Worm (Caenorhabditis elegans) whole organism, L1 larva: ENCODE measurements around the gene C39E6.2.

ENCODE experiments used
- C16A3.4 ChIP-seq: fragments of 150-350 bp; optimal IDR thresholded peaks from 2 replicates; lab custom pipeline; 2014; ENCODE audit warnings: missing biosample characterization, missing genetic modification characterization
- Y116A8C.19 ChIP-seq: sonication (generic microtip); optimal IDR thresholded peaks from 2 replicates; lab custom pipeline; 2016; ENCODE audit warnings: missing compliant biosample characterization, missing genetic modification characterization, borderline replicate concordance
- aly-2 ChIP-seq: fragments of 150-350 bp; optimal IDR thresholded peaks from 2 replicates; lab custom pipeline; 2014; ENCODE audit warnings: missing biosample characterization, missing genetic modification characterization
- blmp-1 ChIP-seq: fragments of 150-350 bp; optimal IDR thresholded peaks from 2 replicates; lab custom pipeline; 2014; ENCODE audit warnings: missing biosample characterization, missing genetic modification characterization
- ceh-63 ChIP-seq: fragments of 200-800 bp; sonication (Bioruptor generic); optimal IDR thresholded peaks from 2 replicates; lab custom pipeline; 2018; ENCODE audit warnings: mild to moderate bottlenecking, missing genetic modification characterization, missing compliant biosample characterization
- ceh-82 ChIP-seq, 3 experiments: fragments of 150-350 bp in 1 of 3; sonication (generic microtip) in 2 of 3; optimal IDR thresholded peaks; 2 replicates each; lab custom pipeline; 2014 to 2017; ENCODE audit warnings: missing biosample characterization in 3 of 3, missing genetic modification characterization in 3 of 3
- ces-1 ChIP-seq: fragments of 150-350 bp; optimal IDR thresholded peaks from 2 replicates; lab custom pipeline; 2014; ENCODE audit warnings: missing biosample characterization, missing genetic modification reagents, missing genetic modification characterization
- dpl-1 ChIP-seq, 3 experiments: fragments of 150-350 bp in 2 of 3; sonication (generic microtip) in 1 of 3; optimal IDR thresholded peaks; 2 replicates each; lab custom pipeline; 2014 to 2017; ENCODE audit warnings: missing biosample characterization in 3 of 3, missing genetic modification characterization in 3 of 3, missing genetic modification reagents in 3 of 3
- dsc-1 ChIP-seq: sonication (generic microtip); optimal IDR thresholded peaks from 2 replicates; lab custom pipeline; 2016; ENCODE audit warnings: mild to moderate bottlenecking, missing genetic modification characterization, missing compliant biosample characterization
- efl-3 ChIP-seq: fragments of 200-800 bp; sonication (Bioruptor generic); optimal IDR thresholded peaks from 2 replicates; lab custom pipeline; 2018; ENCODE audit warnings: mild to moderate bottlenecking, missing genetic modification characterization, missing compliant biosample characterization
- egl-13 ChIP-seq: sonication (generic microtip); optimal IDR thresholded peaks from 2 replicates; lab custom pipeline; 2016; ENCODE audit warnings: missing genotype, missing genetic modification reagents, missing genetic modification characterization, missing compliant biosample characterization
- elt-3 ChIP-seq, 6 experiments: fragments of 150-350 bp in 1 of 6; sonication (generic microtip); optimal IDR thresholded peaks; 2 replicates each; lab custom pipeline; 2017 to 2018; ENCODE audit warnings: missing biosample characterization in 6 of 6, missing genetic modification characterization in 6 of 6, inconsistent platforms in 1 of 6
- ets-5 ChIP-seq: fragments of 200-800 bp; sonication (Bioruptor generic); IDR thresholded peaks from 2 replicates; pipeline ENCODE4 v1.3.6; 2022; ENCODE audit warnings: missing genetic modification characterization, missing compliant biosample characterization
- fkh-10 ChIP-seq: sonication (generic microtip); optimal IDR thresholded peaks from 2 replicates; lab custom pipeline; 2017; ENCODE audit warnings: missing biosample characterization, missing genetic modification reagents, missing genetic modification characterization
- hlh-17 ChIP-seq: fragments of 200-800 bp; sonication (Bioruptor generic); optimal IDR thresholded peaks from 2 replicates; lab custom pipeline; 2018; ENCODE audit warnings: missing genetic modification characterization, mild to moderate bottlenecking, missing compliant biosample characterization, moderate library complexity, borderline replicate concordance
- hlh-4 ChIP-seq: sonication (generic microtip); optimal IDR thresholded peaks from 2 replicates; lab custom pipeline; 2016; ENCODE audit warnings: mild to moderate bottlenecking, missing genetic modification characterization, missing compliant biosample characterization
- jun-1 ChIP-seq: fragments of 150-350 bp; optimal IDR thresholded peaks from 2 replicates; lab custom pipeline; 2014; ENCODE audit warnings: missing biosample characterization, missing genetic modification reagents, missing genetic modification characterization
- lin-13 ChIP-seq: fragments of 150-350 bp; optimal IDR thresholded peaks from 2 replicates; lab custom pipeline; 2014; ENCODE audit warnings: missing biosample characterization, missing genetic modification reagents, missing genetic modification characterization
- lin-14 ChIP-seq: fragments of 200-800 bp; sonication (Bioruptor generic); optimal IDR thresholded peaks from 2 replicates; lab custom pipeline; 2018; ENCODE audit warnings: mild to moderate bottlenecking, missing genetic modification characterization, moderate library complexity, missing compliant biosample characterization
- lin-15B ChIP-seq: fragments of 150-350 bp; sonication (generic microtip); optimal IDR thresholded peaks from 3 replicates; lab custom pipeline; 2014; ENCODE audit warnings: missing biosample characterization, missing genetic modification characterization
- lir-3 ChIP-seq: sonication (generic microtip); optimal IDR thresholded peaks from 2 replicates; lab custom pipeline; 2016; ENCODE audit warnings: mild to moderate bottlenecking, missing genetic modification characterization, moderate library complexity, missing compliant biosample characterization; ENCODE audit not compliant: poor library complexity
- lsy-2 ChIP-seq, 2 experiments: fragments of 150-350 bp; optimal IDR thresholded peaks; 2 replicates each; lab custom pipeline; 2014; ENCODE audit warnings: missing biosample characterization in 2 of 2, missing genetic modification characterization in 2 of 2
- mab-9 ChIP-seq: fragments of 200-800 bp; sonication (Bioruptor generic); IDR thresholded peaks from 2 replicates; pipeline ENCODE4 v1.3.6; 2022; ENCODE audit warnings: missing genetic modification reagents, missing genetic modification characterization, missing compliant biosample characterization
- mep-1 ChIP-seq: fragments of 150-350 bp; optimal IDR thresholded peaks from 2 replicates; lab custom pipeline; 2014; ENCODE audit warnings: missing biosample characterization, missing genetic modification characterization
- nhr-11 ChIP-seq: fragments of 150-350 bp; optimal IDR thresholded peaks from 2 replicates; lab custom pipeline; 2014; ENCODE audit warnings: missing biosample characterization, missing genetic modification characterization
- nhr-71 ChIP-seq: sonication (generic microtip); optimal IDR thresholded peaks from 2 replicates; lab custom pipeline; 2016; ENCODE audit warnings: mild to moderate bottlenecking, missing genetic modification characterization, moderate library complexity, missing compliant biosample characterization
- nhr-76 ChIP-seq: sonication (generic microtip); optimal IDR thresholded peaks from 2 replicates; lab custom pipeline; 2017; ENCODE audit warnings: missing biosample characterization, missing genetic modification characterization
- nhr-84 ChIP-seq: sonication (generic microtip); optimal IDR thresholded peaks from 2 replicates; lab custom pipeline; 2017; ENCODE audit warnings: missing biosample characterization, missing genetic modification characterization
- nhr-85 ChIP-seq: sonication (generic microtip); peaks from one replicate; lab custom pipeline; 2016; ENCODE audit warnings: missing genetic modification characterization, inconsistent platforms, missing compliant biosample characterization
- nhr-90 ChIP-seq: sonication (generic microtip); optimal IDR thresholded peaks from 2 replicates; lab custom pipeline; 2016; ENCODE audit warnings: mild to moderate bottlenecking, missing genetic modification characterization, missing compliant biosample characterization; ENCODE audit not compliant: poor library complexity
- pag-3 ChIP-seq: sonication (generic microtip); optimal IDR thresholded peaks from 2 replicates; lab custom pipeline; 2017; ENCODE audit warnings: missing genetic modification characterization, mild to moderate bottlenecking, missing compliant biosample characterization, antibody characterized with exemption, borderline replicate concordance; ENCODE audit not compliant: insufficient read depth
- sox-4 ChIP-seq: sonication (generic microtip); optimal IDR thresholded peaks from 2 replicates; lab custom pipeline; 2016; ENCODE audit warnings: missing genetic modification characterization, missing compliant biosample characterization
- sptf-1 ChIP-seq: fragments of 150-350 bp; optimal IDR thresholded peaks from 2 replicates; lab custom pipeline; 2014; ENCODE audit warnings: missing biosample characterization, missing genetic modification characterization
- sup-37 ChIP-seq: fragments of 200-800 bp; sonication (Bioruptor generic); optimal IDR thresholded peaks from 2 replicates; lab custom pipeline; 2018; ENCODE audit warnings: mild to moderate bottlenecking, missing genetic modification characterization, missing compliant biosample characterization
- swsn-7 ChIP-seq: sonication (generic microtip); optimal IDR thresholded peaks from 2 replicates; lab custom pipeline; 2016; ENCODE audit warnings: missing genetic modification characterization, missing compliant biosample characterization
- tbx-2 ChIP-seq: sonication (generic microtip); optimal IDR thresholded peaks from 2 replicates; lab custom pipeline; 2016; ENCODE audit warnings: missing genetic modification characterization, missing compliant biosample characterization
- tlp-1 ChIP-seq: fragments of 150-350 bp; optimal IDR thresholded peaks from 2 replicates; lab custom pipeline; 2014; ENCODE audit warnings: missing biosample characterization, missing genetic modification characterization
- unc-98 ChIP-seq: fragments of 200-800 bp; sonication (Bioruptor generic); IDR thresholded peaks from 2 replicates; pipeline ENCODE4 v1.3.6; 2022; ENCODE audit warnings: missing genetic modification characterization, missing compliant biosample characterization
- zag-1 ChIP-seq: fragments of 150-350 bp; optimal IDR thresholded peaks from 2 replicates; lab custom pipeline; 2014; ENCODE audit warnings: missing biosample characterization, missing genetic modification characterization

The C39E6.2 gene

ce11 chrX:4783117-4783775 lies 28.3 kb upstream of the C39E6.2 start, which contains the start of gene F43C9.2 (continued):
- no peak for TF ChIP-seq jun-1 (tag; lab: Kevin White, UChicago)
- no peak for TF ChIP-seq Y116A8C.19 (tag; lab: Kevin White, UChicago)
- TF ChIP-seq C16A3.4 (tag; lab: Kevin White, UChicago): no peak
- TF ChIP-seq ets-5 (GFP tag; lab: Robert Waterston, UW): no peak
- no peak for TF ChIP-seq efl-3 (GFP tag; lab: Kevin White, UChicago)
- TF ChIP-seq lin-15B (tag; lab: Kevin White, UChicago): no peak
- TF ChIP-seq zag-1 (tag; lab: Kevin White, UChicago): no peak
- TF ChIP-seq sptf-1 (tag; lab: Kevin White, UChicago): no peak

- TF ChIP-seq dsc-1: no peak
- TF ChIP-seq unc-98: no peak
- TF ChIP-seq tbx-2 (tag; lab: Kevin White, UChicago): no peak
- no peak for TF ChIP-seq swsn-7 (tag; lab: Kevin White, UChicago)
- no peak for TF ChIP-seq tlp-1
- no peak for TF ChIP-seq C16A3.4 (tag; lab: Kevin White, UChicago)
- TF ChIP-seq nhr-71 (tag; lab: Kevin White, UChicago): no peak
These were observed 27.3 kb upstream of the C39E6.2 start, which contains the start of gene hum-10 for ce11 chrX:4782197-4782596. hum-10 (minus strand) TSS chrX:4782297.

- TF ChIP-seq mab-9 (GFP tag; lab: Robert Waterston, UW) (no peak), tlp-1 (no peak), mep-1 (tag; lab: Kevin White, UChicago) (no peak), ceh-82 (tag; optimal IDR thresholded peaks at IDR 0.05; lab: Kevin White, UChicago) (no peak), nhr-90 (no peak), sup-37 (GFP tag; lab: Kevin White, UChicago) (no peak), nhr-85 (tag; lab: Kevin White, UChicago) (no peak), ceh-63 (GFP tag; lab: Kevin White, UChicago) (no peak), sox-4 (tag; lab: Kevin White, UChicago) (no peak), nhr-76 (tag; lab: Kevin White, UChicago) (no peak), lin-14 (GFP tag; lab: Kevin White, UChicago) (no peak), zag-1 (tag; lab: Kevin White, UChicago) (no peak)
- TF ChIP-seq, all 84 proteins: peak for 0
These were observed 15.0 kb upstream of the C39E6.2 start, which contains the start of gene npr-1 for ce11 chrX:4769885-4770284. npr-1 (minus strand) TSS chrX:4769985.

DNA sequence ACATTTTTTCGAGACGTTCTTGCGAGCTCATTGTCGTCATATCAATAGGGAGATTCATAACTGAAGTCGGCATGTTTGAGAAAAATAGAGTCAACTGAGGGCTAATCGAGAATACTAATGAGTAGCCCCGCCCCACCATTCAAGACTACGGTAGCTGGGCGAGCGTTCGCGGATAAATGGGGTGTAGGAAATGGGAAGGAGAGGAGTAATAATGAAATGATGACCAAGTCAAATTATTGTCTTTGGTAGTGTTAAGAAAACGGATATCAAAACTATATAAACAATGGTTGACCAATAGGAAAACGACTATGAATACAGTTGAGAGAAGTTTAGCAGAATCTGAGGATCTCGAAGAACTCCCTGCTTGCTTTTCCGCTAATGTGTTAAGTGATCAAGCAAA lies 6.6 kb upstream of the C39E6.2 start, which contains the start of gene mls-2:
Gene mls-2 (minus strand): TSS at position 101 of the 400 bp plus-strand sequence.
- TF ChIP-seq dpl-1 (GFP tag; optimal IDR thresholded peaks at IDR 0.05; lab: Kevin White, UChicago): no peak
- no peak for TF ChIP-seq elt-3 (tag; optimal IDR thresholded peaks at IDR 0.05; lab: Kevin White, UChicago)
- TF ChIP-seq nhr-84 (tag; lab: Kevin White, UChicago): no peak
- no peak for TF ChIP-seq pag-3 (tag; lab: Kevin White, UChicago)
- no peak for TF ChIP-seq efl-3 (GFP tag; lab: Kevin White, UChicago)
- TF ChIP-seq aly-2 (tag; lab: Kevin White, UChicago): no peak
- TF ChIP-seq ces-1: no peak
- TF ChIP-seq sox-4 (tag; lab: Kevin White, UChicago): no peak
- no peak for TF ChIP-seq nhr-11 (tag; lab: Kevin White, UChicago)
- TF ChIP-seq blmp-1: no peak
- TF ChIP-seq lin-13 (GFP tag; lab: Kevin White, UChicago): no peak
- TF ChIP-seq lir-3 (tag; lab: Kevin White, UChicago): no peak
- no peak for TF ChIP-seq swsn-7 (tag; lab: Kevin White, UChicago)
- TF ChIP-seq hlh-17 (GFP tag; lab: Kevin White, UChicago): no peak
- TF ChIP-seq egl-13 (tag; lab: Kevin White, UChicago): no peak
- no peak for TF ChIP-seq jun-1 (tag; lab: Kevin White, UChicago)
- TF ChIP-seq fkh-10 (GFP tag; lab: Kevin White, UChicago): no peak
- no peak for TF ChIP-seq lsy-2 (tag; optimal IDR thresholded peaks at IDR 0.05; lab: Kevin White, UChicago)
- no peak for TF ChIP-seq hlh-4 (tag; lab: Kevin White, UChicago)
